Worm (Caenorhabditis elegans) whole organism, L1 larva: ENCODE measurements around the gene C49F5.8.
A peak's percentile ranks its signal among the peaks of the same experiment; 100 is the strongest.

Experiments
- F16B12.6 ChIP-seq: fragments of 150-350 bp; optimal IDR thresholded peaks from 2 replicates; lab custom pipeline; 2014; ENCODE audit warnings: missing biosample characterization, missing genetic modification characterization
- aha-1 ChIP-seq: fragments of 150-350 bp; optimal IDR thresholded peaks from 2 replicates; lab custom pipeline; 2014; ENCODE audit warnings: missing biosample characterization, missing genetic modification characterization
- alr-1 ChIP-seq: fragments of 200-800 bp; sonication (Bioruptor generic); optimal IDR thresholded peaks from 2 replicates; lab custom pipeline; 2018; ENCODE audit warnings: borderline replicate concordance, mild to moderate bottlenecking, missing genetic modification characterization, missing compliant biosample characterization
- aly-2 ChIP-seq: fragments of 150-350 bp; optimal IDR thresholded peaks from 2 replicates; lab custom pipeline; 2014; ENCODE audit warnings: missing biosample characterization, missing genetic modification characterization
- ceh-82 ChIP-seq, 3 experiments: fragments of 150-350 bp in 1 of 3; sonication (generic microtip) in 2 of 3; optimal IDR thresholded peaks; 2 replicates each; lab custom pipeline; 2014 to 2017; ENCODE audit warnings: missing biosample characterization in 3 of 3, missing genetic modification characterization in 3 of 3
- ceh-88 ChIP-seq: fragments of 200-800 bp; sonication (Bioruptor generic); IDR thresholded peaks from 2 replicates; pipeline ENCODE4 v1.3.6; 2022; ENCODE audit warnings: missing genetic modification characterization, missing compliant biosample characterization
- ces-1 ChIP-seq: fragments of 150-350 bp; optimal IDR thresholded peaks from 2 replicates; lab custom pipeline; 2014; ENCODE audit warnings: missing biosample characterization, missing genetic modification reagents, missing genetic modification characterization
- dsc-1 ChIP-seq: sonication (generic microtip); optimal IDR thresholded peaks from 2 replicates; lab custom pipeline; 2016; ENCODE audit warnings: mild to moderate bottlenecking, missing genetic modification characterization, missing compliant biosample characterization
- efl-1 ChIP-seq, 4 experiments: fragments of 150-350 bp; optimal IDR thresholded peaks in 3 of 4; peaks in 1 of 4; 1 replicate in 1 of 4; 2 replicates in 3 of 4; lab custom pipeline; 2014; ENCODE audit warnings: missing biosample characterization in 2 of 4, missing genetic modification characterization in 2 of 4, missing genetic modification reagents in 2 of 4
- egl-13 ChIP-seq: sonication (generic microtip); optimal IDR thresholded peaks from 2 replicates; lab custom pipeline; 2016; ENCODE audit warnings: missing genotype, missing genetic modification reagents, missing genetic modification characterization, missing compliant biosample characterization
- egl-27 ChIP-seq, 2 experiments: fragments of 150-350 bp in 1 of 2; sonication (generic microtip); optimal IDR thresholded peaks; 3 replicates each; lab custom pipeline; 2017 to 2018; ENCODE audit warnings: missing biosample characterization in 2 of 2, missing genetic modification characterization in 2 of 2, missing genetic modification reagents in 2 of 2
- elt-2 ChIP-seq: sonication (generic microtip); optimal IDR thresholded peaks from 2 replicates; lab custom pipeline; 2016; ENCODE audit warnings: missing genetic modification characterization, mild to moderate bottlenecking, inconsistent platforms, missing compliant biosample characterization, missing genetic modification reagents
- fkh-10 ChIP-seq: sonication (generic microtip); optimal IDR thresholded peaks from 2 replicates; lab custom pipeline; 2017; ENCODE audit warnings: missing biosample characterization, missing genetic modification reagents, missing genetic modification characterization
- fkh-4 ChIP-seq: sonication (generic microtip); optimal IDR thresholded peaks from 2 replicates; lab custom pipeline; 2016; ENCODE audit warnings: missing compliant biosample characterization, missing genetic modification characterization, borderline replicate concordance
- fkh-8 ChIP-seq: sonication (generic microtip); optimal IDR thresholded peaks from 2 replicates; lab custom pipeline; 2016; ENCODE audit warnings: mild to moderate bottlenecking, missing genetic modification characterization, missing compliant biosample characterization
- fos-1 ChIP-seq: fragments of 150-350 bp; optimal IDR thresholded peaks from 2 replicates; lab custom pipeline; 2014; ENCODE audit warnings: missing biosample characterization, missing genetic modification characterization
- hlh-17 ChIP-seq: fragments of 200-800 bp; sonication (Bioruptor generic); optimal IDR thresholded peaks from 2 replicates; lab custom pipeline; 2018; ENCODE audit warnings: missing genetic modification characterization, mild to moderate bottlenecking, missing compliant biosample characterization, moderate library complexity, borderline replicate concordance
- hpl-2 ChIP-seq: fragments of 150-350 bp; optimal IDR thresholded peaks from 2 replicates; lab custom pipeline; 2014; ENCODE audit warnings: missing biosample characterization, missing genetic modification reagents, missing genetic modification characterization
- isw-1 ChIP-seq: fragments of 200-800 bp; sonication (Bioruptor generic); IDR thresholded peaks from 2 replicates; pipeline ENCODE4 v1.3.6; 2022; ENCODE audit warnings: missing genetic modification characterization, missing compliant biosample characterization
- jun-1 ChIP-seq: fragments of 150-350 bp; optimal IDR thresholded peaks from 2 replicates; lab custom pipeline; 2014; ENCODE audit warnings: missing biosample characterization, missing genetic modification reagents, missing genetic modification characterization
- lin-14 ChIP-seq: fragments of 200-800 bp; sonication (Bioruptor generic); optimal IDR thresholded peaks from 2 replicates; lab custom pipeline; 2018; ENCODE audit warnings: mild to moderate bottlenecking, missing genetic modification characterization, moderate library complexity, missing compliant biosample characterization
- lin-35 ChIP-seq, 2 experiments: fragments of 150-350 bp; optimal IDR thresholded peaks; 2 replicates each; lab custom pipeline; 2014; ENCODE audit warnings: missing biosample characterization in 2 of 2, missing genetic modification characterization in 2 of 2, missing genetic modification reagents in 2 of 2
- lin-39 ChIP-seq: fragments of 150-350 bp; optimal IDR thresholded peaks from 2 replicates; lab custom pipeline; 2014; ENCODE audit warnings: missing biosample characterization, missing genetic modification reagents, missing genetic modification characterization
- lsy-2 ChIP-seq, 2 experiments: fragments of 150-350 bp; optimal IDR thresholded peaks; 2 replicates each; lab custom pipeline; 2014; ENCODE audit warnings: missing biosample characterization in 2 of 2, missing genetic modification characterization in 2 of 2
- mdl-1 ChIP-seq, 2 experiments: fragments of 150-350 bp; optimal IDR thresholded peaks; 2 replicates each; lab custom pipeline; 2014 to 2017; ENCODE audit warnings: missing biosample characterization in 2 of 2, missing genetic modification characterization in 2 of 2, inconsistent platforms in 1 of 2
- mef-2 ChIP-seq: fragments of 150-350 bp; optimal IDR thresholded peaks from 2 replicates; lab custom pipeline; 2014; ENCODE audit warnings: missing biosample characterization, missing genetic modification characterization
- mep-1 ChIP-seq: fragments of 150-350 bp; optimal IDR thresholded peaks from 2 replicates; lab custom pipeline; 2014; ENCODE audit warnings: missing biosample characterization, missing genetic modification characterization
- nhr-11 ChIP-seq: fragments of 150-350 bp; optimal IDR thresholded peaks from 2 replicates; lab custom pipeline; 2014; ENCODE audit warnings: missing biosample characterization, missing genetic modification characterization
- nhr-19 ChIP-seq: fragments of 200-800 bp; sonication (Bioruptor generic); conservative IDR thresholded peaks from 2 replicates; pipeline ENCODE4 v1.3.6; 2022; ENCODE audit warnings: missing genetic modification characterization, missing compliant biosample characterization
- nhr-20 ChIP-seq: sonication (generic microtip); optimal IDR thresholded peaks from 2 replicates; lab custom pipeline; 2016; ENCODE audit warnings: mild to moderate bottlenecking, missing genetic modification characterization, missing compliant biosample characterization
- nhr-47 ChIP-seq: sonication (generic microtip); optimal IDR thresholded peaks from 2 replicates; lab custom pipeline; 2016; ENCODE audit warnings: mild to moderate bottlenecking, missing genetic modification characterization, moderate library complexity, missing compliant biosample characterization
- nhr-71 ChIP-seq: sonication (generic microtip); optimal IDR thresholded peaks from 2 replicates; lab custom pipeline; 2016; ENCODE audit warnings: mild to moderate bottlenecking, missing genetic modification characterization, moderate library complexity, missing compliant biosample characterization
- nhr-77 ChIP-seq: fragments of 150-350 bp; optimal IDR thresholded peaks from 2 replicates; lab custom pipeline; 2014; ENCODE audit warnings: missing biosample characterization, missing genetic modification characterization
- nhr-85 ChIP-seq: sonication (generic microtip); peaks from one replicate; lab custom pipeline; 2016; ENCODE audit warnings: missing genetic modification characterization, inconsistent platforms, missing compliant biosample characterization
- pax-3 ChIP-seq: fragments of 200-800 bp; sonication (Bioruptor generic); optimal IDR thresholded peaks from 2 replicates; lab custom pipeline; 2018; ENCODE audit warnings: mild to moderate bottlenecking, missing genetic modification characterization, moderate library complexity, missing compliant biosample characterization
- pqm-1 ChIP-seq: sonication (generic microtip); optimal IDR thresholded peaks from 3 replicates; lab custom pipeline; 2017; ENCODE audit warnings: missing biosample characterization, missing genetic modification characterization
- rnt-1 ChIP-seq: sonication (generic microtip); optimal IDR thresholded peaks from 2 replicates; lab custom pipeline; 2016; ENCODE audit warnings: mild to moderate bottlenecking, missing genetic modification characterization, moderate library complexity, missing compliant biosample characterization
- skn-1 ChIP-seq: fragments of 150-350 bp; optimal IDR thresholded peaks from 2 replicates; lab custom pipeline; 2014; ENCODE audit warnings: missing biosample characterization, missing genetic modification characterization
- snpc-4 ChIP-seq: fragments of 150-350 bp; optimal IDR thresholded peaks from 2 replicates; lab custom pipeline; 2014; ENCODE audit warnings: missing biosample characterization, missing genetic modification characterization
- snu-23 ChIP-seq: sonication (generic microtip); optimal IDR thresholded peaks from 2 replicates; lab custom pipeline; 2016; ENCODE audit warnings: missing genetic modification characterization, missing compliant biosample characterization
- sox-4 ChIP-seq: sonication (generic microtip); optimal IDR thresholded peaks from 2 replicates; lab custom pipeline; 2016; ENCODE audit warnings: missing genetic modification characterization, missing compliant biosample characterization
- sptf-1 ChIP-seq: fragments of 150-350 bp; optimal IDR thresholded peaks from 2 replicates; lab custom pipeline; 2014; ENCODE audit warnings: missing biosample characterization, missing genetic modification characterization
- swsn-7 ChIP-seq: sonication (generic microtip); optimal IDR thresholded peaks from 2 replicates; lab custom pipeline; 2016; ENCODE audit warnings: missing genetic modification characterization, missing compliant biosample characterization
- tbx-2 ChIP-seq: sonication (generic microtip); optimal IDR thresholded peaks from 2 replicates; lab custom pipeline; 2016; ENCODE audit warnings: missing genetic modification characterization, missing compliant biosample characterization
- tlp-1 ChIP-seq: fragments of 150-350 bp; optimal IDR thresholded peaks from 2 replicates; lab custom pipeline; 2014; ENCODE audit warnings: missing biosample characterization, missing genetic modification characterization
- unc-86 ChIP-seq: sonication (generic microtip); optimal IDR thresholded peaks from 2 replicates; lab custom pipeline; 2016; ENCODE audit warnings: missing genetic modification characterization, missing compliant biosample characterization
- unc-98 ChIP-seq: fragments of 200-800 bp; sonication (Bioruptor generic); IDR thresholded peaks from 2 replicates; pipeline ENCODE4 v1.3.6; 2022; ENCODE audit warnings: missing genetic modification characterization, missing compliant biosample characterization
- vab-15 ChIP-seq: sonication (generic microtip); optimal IDR thresholded peaks from 2 replicates; lab custom pipeline; 2017; ENCODE audit warnings: missing genotype, mild to moderate bottlenecking, missing genetic modification characterization, missing compliant biosample characterization
- xbp-1 ChIP-seq: sonication (generic microtip); optimal IDR thresholded peaks from 2 replicates; lab custom pipeline; 2016; ENCODE audit warnings: missing genetic modification characterization, missing compliant biosample characterization
- zip-4 ChIP-seq: fragments of 200-800 bp; sonication (Bioruptor generic); optimal IDR thresholded peaks from 2 replicates; lab custom pipeline; 2018; ENCODE audit warnings: mild to moderate bottlenecking, missing genetic modification characterization, moderate library complexity, missing compliant biosample characterization
- ztf-11 ChIP-seq, 2 experiments: sonication (generic microtip); optimal IDR thresholded peaks; 2 replicates each; lab custom pipeline; 2016 to 2017; ENCODE audit warnings: missing genetic modification characterization in 2 of 2, missing biosample characterization in 1 of 2, missing compliant biosample characterization in 1 of 2

The C49F5.8 gene

ce11 chrX:11933547-11933946 lies 26.4 kb upstream of the C49F5.8 start:
- TF ChIP-seq aly-2 (tag; lab: Kevin White, UChicago) (no peak), ces-1 (GFP tag; lab: Kevin White, UChicago) (no peak), nhr-20 (tag; lab: Kevin White, UChicago) (no peak), hpl-2 (GFP tag; lab: Kevin White, UChicago) (no peak), nhr-85 (no peak), pax-3 (tag; lab: Kevin White, UChicago) (no peak), zip-4 (GFP tag; lab: Kevin White, UChicago) (no peak), ztf-11 (tag; optimal IDR thresholded peaks at IDR 0.05; lab: Kevin White, UChicago) (no peak)

- TF ChIP-seq mdl-1 (tag; optimal IDR thresholded peaks at IDR 0.05; lab: Kevin White, UChicago) (peak in 1 of 2 experiments; percentile 21), pqm-1 (tag; lab: Kevin White, UChicago) (no peak), swsn-7 (peak; percentile 52), lin-35 (GFP tag; optimal IDR thresholded peaks at IDR 0.05; lab: Kevin White, UChicago) (peak; percentile 24 to 64), jun-1 (peak; percentile 43), alr-1 (tag; lab: Kevin White, UChicago) (no peak), mef-2 (tag; lab: Kevin White, UChicago) (no peak), unc-98 (GFP tag; lab: Robert Waterston, UW) (no peak), lin-39 (tag; lab: Kevin White, UChicago) (peak; percentile 0), vab-15 (tag; lab: Kevin White, UChicago) (no peak), lsy-2 (tag; optimal IDR thresholded peaks at IDR 0.05; lab: Kevin White, UChicago) (peak in 1 of 2 experiments; percentile 17), ceh-82 (tag; optimal IDR thresholded peaks at IDR 0.05; lab: Kevin White, UChicago) (peak; percentile 58 to 69 (median 63)), skn-1 (peak; percentile 43), egl-13 (tag; lab: Kevin White, UChicago) (peak; percentile 6), hlh-17 (GFP tag; lab: Kevin White, UChicago) (no peak), fos-1 (tag; lab: Kevin White, UChicago) (peak; percentile 10), fkh-8 (tag; lab: Kevin White, UChicago) (peak; percentile 41), lin-14 (GFP tag; lab: Kevin White, UChicago) (peak; percentile 51), rnt-1 (tag; lab: Kevin White, UChicago) (peak; percentile 67), isw-1 (no peak), snu-23 (GFP tag; lab: Kevin White, UChicago) (peak; percentile 79), fkh-10 (GFP tag; lab: Kevin White, UChicago) (peak; percentile 43), mep-1 (tag; lab: Kevin White, UChicago) (peak; percentile 27), nhr-77 (tag; lab: Kevin White, UChicago) (peak; percentile 43), ceh-88 (GFP tag; lab: Robert Waterston, UW) (peak; percentile 49; the same call in 1 of the 2 replicates), elt-2 (tag; lab: Kevin White, UChicago) (peak; percentile 18), snpc-4 (tag; lab: Kevin White, UChicago) (peak; percentile 13), nhr-71 (tag; lab: Kevin White, UChicago) (peak; percentile 63), tbx-2 (tag; lab: Kevin White, UChicago) (peak; percentile 43), efl-1 (optimal IDR thresholded peaks at IDR 0.05; lab: Kevin White, UChicago) (peak; percentile 11 to 24), efl-1 (GFP tag; optimal IDR thresholded peaks at IDR 0.05 in 1 of 2; lab: Kevin White, UChicago) (peak in 1 of 2 experiments; percentile 91), dsc-1 (tag; lab: Kevin White, UChicago) (peak; percentile 67), F16B12.6 (tag; lab: Kevin White, UChicago) (no peak), sox-4 (tag; lab: Kevin White, UChicago) (no peak), nhr-20 (tag; lab: Kevin White, UChicago) (peak; percentile 63), egl-27 (tag; optimal IDR thresholded peaks at IDR 0.05; lab: Kevin White, UChicago) (no peak), tlp-1 (tag; lab: Kevin White, UChicago) (no peak), nhr-47 (tag; lab: Kevin White, UChicago) (peak; percentile 78), fkh-4 (tag; lab: Kevin White, UChicago) (no peak), nhr-11 (tag; lab: Kevin White, UChicago) (no peak), unc-86 (tag; lab: Kevin White, UChicago) (peak; percentile 36), xbp-1 (peak; percentile 49), sptf-1 (no peak), nhr-19 (peak; percentile 71), aha-1 (no peak)
These were observed 25.0 kb upstream of the C49F5.8 start for ce11 chrX:11934933-11935332.
